Worm (Caenorhabditis elegans): Measurements from ENCODE around the gene nhr-162.

- no peak for TF ChIP-seq hmbx-1 (tag; optimal IDR thresholded peaks at IDR 0.05)
- TF ChIP-seq ceh-13 (GFP tag; optimal IDR thresholded peaks at IDR 0.05) = no peak
- TF ChIP-seq ama-1 (optimal IDR thresholded peaks at IDR 0.05) = no peak
- TF ChIP-seq ceh-36 (tag; optimal IDR thresholded peaks at IDR 0.05) = no peak
- TF ChIP-seq tbx-11 (GFP tag; IDR thresholded peaks at IDR 0.05) = no peak
- TF ChIP-seq sea-1 (GFP tag; conservative IDR thresholded peaks at IDR 0.05) = no peak
- TF ChIP-seq scrt-1 (GFP tag; IDR thresholded peaks at IDR 0.05) = no peak
- TF ChIP-seq aly-1 (tag; optimal IDR thresholded peaks at IDR 0.05) = no peak
- no peak for TF ChIP-seq hnd-1 (tag; optimal IDR thresholded peaks at IDR 0.05)
- no peak for TF ChIP-seq hmg-4 (GFP tag; optimal IDR thresholded peaks at IDR 0.05)
Measured at ce11 chrV:7007307-7007706, 15.6 kb upstream of the nhr-162 start, which contains the start of gene drd-10.
